Fruit fly (Drosophila melanogaster) whole organism, embryonic: ENCODE results near the gene CG42495.

ENCODE experiments used
- Blimp-1 ChIP-seq: fragments of 200-800 bp; sonication (Bioruptor generic); optimal IDR thresholded peaks from 3 replicates; lab custom pipeline; 2018; ENCODE audit warnings: missing biosample characterization, missing genetic modification characterization, mild to moderate bottlenecking, moderate library complexity, missing genetic modification reagents
- CG11696 ChIP-seq: fragments of 200-800 bp; sonication (Bioruptor generic); IDR thresholded peaks from 2 replicates; pipeline ENCODE4 v1.3.6; 2022; ENCODE audit warnings: missing biosample characterization, missing genetic modification characterization
- CG14667 ChIP-seq: fragments of 200-800 bp; sonication (Bioruptor generic); IDR thresholded peaks from 2 replicates; pipeline ENCODE4 v1.3.6; 2022; ENCODE audit warnings: missing biosample characterization, missing genetic modification characterization
- CG2875 ChIP-seq: fragments of 200-800 bp; sonication (Bioruptor generic); optimal IDR thresholded peaks from 2 replicates; lab custom pipeline; 2017; ENCODE audit warnings: missing biosample characterization, mild to moderate bottlenecking, missing genetic modification characterization, missing genetic modification reagents
- CG3281 ChIP-seq: fragments of 200-800 bp; sonication (Bioruptor generic); optimal IDR thresholded peaks from 3 replicates; lab custom pipeline; 2017; ENCODE audit warnings: missing biosample characterization, mild to moderate bottlenecking, missing genetic modification characterization
- CG5953 ChIP-seq: fragments of 200-800 bp; sonication (Bioruptor generic); IDR thresholded peaks from 2 replicates; pipeline ENCODE4 v1.3.6; 2022; ENCODE audit warnings: missing biosample characterization, missing genetic modification characterization
- CG6683 ChIP-seq: fragments of 200-800 bp; sonication (Bioruptor generic); optimal IDR thresholded peaks from 2 replicates; lab custom pipeline; 2017; ENCODE audit warnings: missing biosample characterization, mild to moderate bottlenecking, missing genetic modification characterization, missing genetic modification reagents
- CG7556 ChIP-seq: fragments of 200-800 bp; sonication (Bioruptor generic); optimal IDR thresholded peaks from 2 replicates; lab custom pipeline; 2017; ENCODE audit warnings: missing biosample characterization, mild to moderate bottlenecking, missing genetic modification characterization
- CG8281 ChIP-seq: fragments of 200-800 bp; sonication (Bioruptor generic); optimal IDR thresholded peaks from 2 replicates; lab custom pipeline; 2018; ENCODE audit warnings: missing biosample characterization, mild to moderate bottlenecking, missing genetic modification characterization, moderate library complexity
- CG8290 ChIP-seq, 3 experiments: fragments of 200-800 bp; sonication (Bioruptor generic); optimal IDR thresholded peaks; 2 replicates each; lab custom pipeline; 2016 to 2019; ENCODE audit warnings: missing biosample characterization in 3 of 3, missing genetic modification characterization in 3 of 3, mild to moderate bottlenecking in 2 of 3, moderate library complexity in 1 of 3
- CG9437 ChIP-seq: fragments of 200-800 bp; sonication (Bioruptor generic); optimal IDR thresholded peaks from 2 replicates; lab custom pipeline; 2018; ENCODE audit warnings: missing biosample characterization, mild to moderate bottlenecking, missing genetic modification characterization
- D19A ChIP-seq: fragments of 200-800 bp; optimal IDR thresholded peaks from 3 replicates; lab custom pipeline; 2019; ENCODE audit warnings: missing biosample characterization, mild to moderate bottlenecking, missing genetic modification characterization, moderate library complexity
- Deaf1 ChIP-seq: fragments of 200-800 bp; optimal IDR thresholded peaks from 3 replicates; lab custom pipeline; 2019; ENCODE audit warnings: missing biosample characterization, mild to moderate bottlenecking, missing genetic modification characterization, moderate library complexity
- E2f1 ChIP-seq: fragments of 200-800 bp; sonication (Bioruptor generic); IDR thresholded peaks from 2 replicates; pipeline ENCODE4 v1.3.6; 2022; ENCODE audit warnings: missing biosample characterization, missing genetic modification characterization
- Fer3 ChIP-seq: fragments of 200-800 bp; sonication (Bioruptor generic); optimal IDR thresholded peaks from 2 replicates; lab custom pipeline; 2018; ENCODE audit warnings: missing biosample characterization, mild to moderate bottlenecking, missing genetic modification characterization, moderate library complexity
- H15 ChIP-seq: fragments of 200-800 bp; sonication (Bioruptor generic); IDR thresholded peaks from 3 replicates; pipeline ENCODE4 v1.3.6; 2022; ENCODE audit warnings: missing biosample characterization, missing genetic modification characterization
- HHEX ChIP-seq: fragments of 200-800 bp; sonication (Bioruptor generic); optimal IDR thresholded peaks from 3 replicates; lab custom pipeline; 2017; ENCODE audit warnings: missing biosample characterization, mild to moderate bottlenecking, missing genetic modification characterization, missing genetic modification reagents
- HLH4C ChIP-seq: fragments of 200-800 bp; sonication (Bioruptor generic); IDR thresholded peaks from 3 replicates; pipeline ENCODE4 v1.3.6; 2022; ENCODE audit warnings: missing biosample characterization, missing genetic modification characterization; ENCODE audit not compliant: partially characterized antibody
- HLHmδ ChIP-seq: fragments of 200-800 bp; sonication (Bioruptor generic); optimal IDR thresholded peaks from 2 replicates; lab custom pipeline; 2018; ENCODE audit warnings: missing biosample characterization, mild to moderate bottlenecking, missing genetic modification characterization, moderate library complexity
- Hsf ChIP-seq: fragments of 200-800 bp; sonication (Bioruptor generic); optimal IDR thresholded peaks from 3 replicates; lab custom pipeline; 2016; ENCODE audit warnings: missing biosample characterization, missing genetic modification characterization
- Mes4 ChIP-seq: fragments of 200-800 bp; sonication (Bioruptor generic); optimal IDR thresholded peaks from 2 replicates; lab custom pipeline; 2016; ENCODE audit warnings: missing biosample characterization, missing genetic modification characterization
- NC2α ChIP-seq: fragments of 200-800 bp; sonication (Bioruptor generic); optimal IDR thresholded peaks from 2 replicates; lab custom pipeline; 2016; ENCODE audit warnings: missing biosample characterization, missing genetic modification characterization
- NK7.1 ChIP-seq: fragments of 200-800 bp; sonication (Bioruptor generic); optimal IDR thresholded peaks from 3 replicates; lab custom pipeline; 2016; ENCODE audit warnings: missing biosample characterization, missing genetic modification characterization
- NfI ChIP-seq: fragments of 200-800 bp; sonication (Bioruptor generic); optimal IDR thresholded peaks from 3 replicates; lab custom pipeline; 2018; ENCODE audit warnings: missing biosample characterization, mild to moderate bottlenecking, missing genetic modification characterization, moderate library complexity
- Opbp ChIP-seq: fragments of 200-800 bp; sonication (Bioruptor generic); IDR thresholded peaks from 3 replicates; pipeline ENCODE4 v1.3.6; 2022; ENCODE audit warnings: missing biosample characterization, missing genetic modification characterization; ENCODE audit not compliant: partially characterized antibody
- PHDP ChIP-seq: fragments of 200-800 bp; sonication (Bioruptor generic); optimal IDR thresholded peaks from 3 replicates; lab custom pipeline; 2018; ENCODE audit warnings: missing biosample characterization, mild to moderate bottlenecking, missing genetic modification characterization, moderate library complexity
- Poxn ChIP-seq: fragments of 200-800 bp; sonication (Bioruptor generic); IDR thresholded peaks from 2 replicates; pipeline ENCODE4 v1.3.6; 2022; ENCODE audit warnings: missing biosample characterization, missing genetic modification characterization
- Side ChIP-seq: fragments of 200-800 bp; sonication (Bioruptor generic); optimal IDR thresholded peaks from 2 replicates; lab custom pipeline; 2016; ENCODE audit warnings: missing biosample characterization, missing genetic modification characterization
- Ssrp ChIP-seq: fragments of 200-800 bp; sonication (Bioruptor generic); optimal IDR thresholded peaks from 2 replicates; lab custom pipeline; 2018; ENCODE audit warnings: missing biosample characterization, mild to moderate bottlenecking, missing genetic modification characterization, moderate library complexity
- Stat92E ChIP-seq, 3 experiments: fragments of >200 bp in 2 of 3; fragments of 200-800 bp in 1 of 3; sonication (Bioruptor generic) in 1 of 3; optimal IDR thresholded peaks; 2 replicates each; lab custom pipeline; 2017 to 2019; ENCODE audit warnings: missing biosample characterization in 3 of 3, missing genetic modification characterization in 3 of 3, mild to moderate bottlenecking in 1 of 3, moderate library complexity in 1 of 3
- TFAM ChIP-seq: fragments of 200-800 bp; sonication (Bioruptor generic); optimal IDR thresholded peaks from 2 replicates; lab custom pipeline; 2017; ENCODE audit warnings: missing biosample characterization, missing genetic modification characterization, inconsistent platforms
- ash1 ChIP-seq: fragments of 200-800 bp; sonication (Bioruptor generic); optimal IDR thresholded peaks from 2 replicates; lab custom pipeline; 2018; ENCODE audit warnings: missing biosample characterization, mild to moderate bottlenecking, missing genetic modification characterization
- dpn ChIP-seq, 2 experiments: fragments of 200-800 bp; sonication (Bioruptor generic); optimal IDR thresholded peaks; 3 replicates each; lab custom pipeline; 2016; ENCODE audit warnings: missing biosample characterization in 2 of 2, missing genetic modification characterization in 2 of 2
- fd64A ChIP-seq: fragments of 200-800 bp; sonication (Bioruptor generic); optimal IDR thresholded peaks from 3 replicates; lab custom pipeline; 2018; ENCODE audit warnings: missing biosample characterization, mild to moderate bottlenecking, missing genetic modification characterization
- gcm ChIP-seq: fragments of 200-800 bp; sonication (Bioruptor generic); optimal IDR thresholded peaks from 2 replicates; lab custom pipeline; 2019; ENCODE audit warnings: missing biosample characterization, mild to moderate bottlenecking, missing genetic modification characterization, moderate library complexity
- her ChIP-seq: fragments of 200-800 bp; sonication (Bioruptor generic); optimal IDR thresholded peaks from 2 replicates; lab custom pipeline; 2016; ENCODE audit warnings: missing biosample characterization, missing genetic modification characterization
- ind ChIP-seq: fragments of 200-800 bp; sonication (Bioruptor generic); optimal IDR thresholded peaks from 3 replicates; lab custom pipeline; 2016; ENCODE audit warnings: missing biosample characterization, missing genetic modification characterization
- kay ChIP-seq: fragments of 200-800 bp; sonication (Bioruptor generic); optimal IDR thresholded peaks from 2 replicates; lab custom pipeline; 2016; ENCODE audit warnings: missing biosample characterization, missing genetic modification characterization
- kni ChIP-seq: fragments of 200-800 bp; sonication (Bioruptor generic); optimal IDR thresholded peaks from 3 replicates; lab custom pipeline; 2017; ENCODE audit warnings: mild to moderate bottlenecking, missing biosample characterization, missing genetic modification reagents, missing genetic modification characterization
- lilli ChIP-seq: fragments of 200-800 bp; sonication (Bioruptor generic); optimal IDR thresholded peaks from 3 replicates; lab custom pipeline; 2016; ENCODE audit warnings: missing biosample characterization, missing genetic modification characterization
- lov ChIP-seq, 2 experiments: fragments of 200-800 bp in 1 of 2; fragments of >200 bp in 1 of 2; sonication (Bioruptor generic) in 1 of 2; IDR thresholded peaks in 1 of 2; optimal IDR thresholded peaks in 1 of 2; 2 replicates in 1 of 2; 3 replicates in 1 of 2; pipeline versions ENCODE4 v1.3.6 to Lab custom; 2017 to 2022; ENCODE audit warnings: missing biosample characterization in 1 of 2, missing genetic modification characterization in 1 of 2
- onecut ChIP-seq: fragments of 200-800 bp; sonication (Bioruptor generic); IDR thresholded peaks from 2 replicates; pipeline ENCODE4 v1.3.6; 2022; ENCODE audit warnings: missing biosample characterization, missing genetic modification characterization
- phol ChIP-seq: fragments of 200-800 bp; sonication (Bioruptor generic); optimal IDR thresholded peaks from 3 replicates; lab custom pipeline; 2018; ENCODE audit warnings: missing biosample characterization, mild to moderate bottlenecking, missing genetic modification characterization, moderate library complexity
- run ChIP-seq: fragments of 200-800 bp; sonication (Bioruptor generic); optimal IDR thresholded peaks from 3 replicates; lab custom pipeline; 2018; ENCODE audit warnings: missing biosample characterization, mild to moderate bottlenecking, missing genetic modification characterization
- sd ChIP-seq: fragments of 200-800 bp; sonication (Bioruptor generic); optimal IDR thresholded peaks from 3 replicates; lab custom pipeline; 2018; ENCODE audit warnings: missing biosample characterization, mild to moderate bottlenecking, missing genetic modification characterization, moderate library complexity
- tap ChIP-seq: fragments of 200-800 bp; optimal IDR thresholded peaks from 3 replicates; lab custom pipeline; 2019; ENCODE audit warnings: missing biosample characterization, mild to moderate bottlenecking, missing genetic modification characterization, moderate library complexity
- ttk ChIP-seq: fragments of 200-800 bp; sonication (Bioruptor generic); IDR thresholded peaks from 2 replicates; pipeline ENCODE4 v2.1.2; 2022; ENCODE audit warnings: missing biosample characterization, missing genetic modification characterization
- vnd ChIP-seq: fragments of 200-800 bp; sonication (Bioruptor generic); IDR thresholded peaks from 3 replicates; pipeline ENCODE4 v1.3.6; 2022; ENCODE audit warnings: missing biosample characterization, missing genetic modification characterization; ENCODE audit not compliant: partially characterized antibody

CG42495 gene

dm6 chr3L:18627657-18628455 is 39.3 kb upstream of the CG42495 start (continued):
- TF ChIP-seq sd (tag; lab: Kevin White, UChicago): no peak
- TF ChIP-seq CG7556 (GFP tag; lab: Kevin White, UChicago): no peak
- no peak for TF ChIP-seq H15 (GFP tag; lab: Robert Waterston, UW)
- no peak for TF ChIP-seq HLHmδ (GFP tag; lab: Kevin White, UChicago)
- no peak for TF ChIP-seq tap
- TF ChIP-seq Opbp (GFP tag; lab: Robert Waterston, UW): 0 out of 3 replicates have a peak, but pooled peaks have one; percentile 7
- no peak for TF ChIP-seq ash1 (GFP tag; lab: Kevin White, UChicago)
- TF ChIP-seq PHDP (tag; lab: Kevin White, UChicago): no peak
- TF ChIP-seq Blimp-1 (GFP tag; lab: Kevin White, UChicago): no peak
- TF ChIP-seq CG5953 (GFP tag; lab: Robert Waterston, UW): no peak
- TF ChIP-seq HLH4C: no peak
- no peak for TF ChIP-seq lilli (GFP tag; lab: Kevin White, UChicago)
- no peak for TF ChIP-seq Mes4 (GFP tag; lab: Kevin White, UChicago)
- no peak for TF ChIP-seq Fer3 (tag; lab: Kevin White, UChicago)
- TF ChIP-seq ttk (GFP tag; lab: Robert Waterston, UW): 0 out of 2 replicates have a peak, but pooled peaks have one; percentile 31
- TF ChIP-seq kni (GFP tag; lab: Kevin White, UChicago): peak; percentile 50
- peak; percentile 41 for TF ChIP-seq D19A (tag; lab: Kevin White, UChicago)
- TF ChIP-seq CG2875 (GFP tag; lab: Kevin White, UChicago): no peak
- TF ChIP-seq Deaf1 (tag; lab: Kevin White, UChicago): no peak
- TF ChIP-seq HHEX (GFP tag; lab: Kevin White, UChicago): no peak
- TF ChIP-seq NK7.1 (GFP tag; lab: Kevin White, UChicago): no peak
- no peak for TF ChIP-seq Stat92E (GFP tag; optimal IDR thresholded peaks at IDR 0.05; lab: Kevin White, UChicago)
- no peak for TF ChIP-seq ind (GFP tag; lab: Kevin White, UChicago)
- TF ChIP-seq lov (optimal IDR thresholded peaks at IDR 0.05; lab: Kevin White, UChicago): no peak
- TF ChIP-seq lov (GFP tag; IDR thresholded peaks at IDR 0.05; lab: Robert Waterston, UW): 0 out of 3 replicates have a peak, but pooled peaks have one; percentile 30
- no peak for TF ChIP-seq Poxn (GFP tag; lab: Robert Waterston, UW)
- no peak for TF ChIP-seq fd64A (GFP tag; lab: Kevin White, UChicago)
- no peak for TF ChIP-seq Ssrp (tag; lab: Kevin White, UChicago)
- TF ChIP-seq CG11696 (GFP tag; lab: Robert Waterston, UW): no peak
- no peak for TF ChIP-seq her (GFP tag; lab: Kevin White, UChicago)
- no peak for TF ChIP-seq phol (tag; lab: Kevin White, UChicago)
- no peak for TF ChIP-seq onecut (GFP tag; lab: Robert Waterston, UW)
- TF ChIP-seq vnd (GFP tag; lab: Robert Waterston, UW): no peak
- no peak for TF ChIP-seq NfI (GFP tag; lab: Kevin White, UChicago)
- no peak for TF ChIP-seq Side
- no peak for TF ChIP-seq CG6683 (GFP tag; lab: Kevin White, UChicago)
- no peak for TF ChIP-seq CG8290 (GFP tag; optimal IDR thresholded peaks at IDR 0.05; lab: Kevin White, UChicago)
- TF ChIP-seq CG8290 (tag; optimal IDR thresholded peaks at IDR 0.05; lab: Kevin White, UChicago): no peak
- TF ChIP-seq TFAM (GFP tag; lab: Kevin White, UChicago): no peak
- TF ChIP-seq run (tag; lab: Kevin White, UChicago): no peak
- no peak for TF ChIP-seq CG9437 (GFP tag; lab: Kevin White, UChicago)
- peak; percentile 7 for TF ChIP-seq gcm (GFP tag; lab: Kevin White, UChicago)
- no peak for TF ChIP-seq kay (GFP tag; lab: Kevin White, UChicago)
- no peak for TF ChIP-seq CG8281
- TF ChIP-seq CG14667 (GFP tag; lab: Robert Waterston, UW): no peak
- no peak for TF ChIP-seq Hsf
- TF ChIP-seq NC2α (GFP tag; lab: Kevin White, UChicago): no peak
- no peak for TF ChIP-seq E2f1 (GFP tag; lab: Robert Waterston, UW)
- no peak for TF ChIP-seq CG3281 (GFP tag; lab: Kevin White, UChicago)
- no peak for TF ChIP-seq dpn (GFP tag; optimal IDR thresholded peaks at IDR 0.05; lab: Kevin White, UChicago)
